Worm (Caenorhabditis elegans) whole organism, L3 larva: ENCODE measurements around the gene srx-32.

Experiments used
- R02D3.7 ChIP-seq: fragments of 150-350 bp; optimal IDR thresholded peaks from 2 replicates; lab custom pipeline; 2014; ENCODE audit warnings: missing biosample characterization, missing genetic modification characterization
- ZK546.5 ChIP-seq: sonication (generic microtip); optimal IDR thresholded peaks from 2 replicates; lab custom pipeline; 2017; ENCODE audit warnings: missing biosample characterization, missing genetic modification characterization
- aly-2 ChIP-seq: fragments of 150-350 bp; optimal IDR thresholded peaks from 2 replicates; lab custom pipeline; 2014; ENCODE audit warnings: missing biosample characterization, missing genetic modification characterization
- ama-1 ChIP-seq: fragments of 150-350 bp; optimal IDR thresholded peaks from 2 replicates; lab custom pipeline; 2018
- ceh-82 ChIP-seq: fragments of 150-350 bp; optimal IDR thresholded peaks from 2 replicates; lab custom pipeline; 2014; ENCODE audit warnings: missing biosample characterization, missing genetic modification characterization
- ceh-9 ChIP-seq: sonication (generic microtip); optimal IDR thresholded peaks from 2 replicates; lab custom pipeline; 2018; ENCODE audit warnings: missing biosample characterization, missing genetic modification characterization
- daf-12 ChIP-seq: fragments of 150-350 bp; optimal IDR thresholded peaks from 2 replicates; lab custom pipeline; 2014; ENCODE audit warnings: missing biosample characterization, missing genetic modification reagents, missing genetic modification characterization
- egl-27 ChIP-seq: sonication (generic microtip); optimal IDR thresholded peaks from 4 replicates; lab custom pipeline; 2017; ENCODE audit warnings: missing biosample characterization, missing genetic modification reagents, missing genetic modification characterization
- egl-5 ChIP-seq: fragments of 150-350 bp; optimal IDR thresholded peaks from 2 replicates; lab custom pipeline; 2017; ENCODE audit warnings: missing biosample characterization, missing genetic modification reagents, missing genetic modification characterization, inconsistent platforms
- elt-1 ChIP-seq: fragments of 150-350 bp; optimal IDR thresholded peaks from 2 replicates; lab custom pipeline; 2014; ENCODE audit warnings: missing biosample characterization, missing genetic modification characterization
- elt-2 ChIP-seq: sonication (generic microtip); optimal IDR thresholded peaks from 2 replicates; lab custom pipeline; 2016; ENCODE audit warnings: missing genetic modification reagents, mild to moderate bottlenecking, missing genetic modification characterization, missing compliant biosample characterization
- elt-3 ChIP-seq, 3 experiments: fragments of 150-350 bp in 1 of 3; sonication (generic microtip) in 2 of 3; optimal IDR thresholded peaks; 2 replicates in 2 of 3; 4 replicates in 1 of 3; lab custom pipeline; 2014 to 2017; ENCODE audit warnings: missing biosample characterization in 3 of 3, missing genetic modification characterization in 3 of 3
- eor-1 ChIP-seq, 2 experiments: fragments of 150-350 bp; optimal IDR thresholded peaks; 2 replicates each; lab custom pipeline; 2014 to 2018; ENCODE audit warnings: missing biosample characterization in 2 of 2, missing genetic modification characterization in 2 of 2
- fkh-2 ChIP-seq: fragments of 150-350 bp; optimal IDR thresholded peaks from 2 replicates; lab custom pipeline; 2014; ENCODE audit warnings: missing biosample characterization, missing genetic modification reagents, missing genetic modification characterization
- fos-1 ChIP-seq: fragments of 150-350 bp; optimal IDR thresholded peaks from 2 replicates; lab custom pipeline; 2014; ENCODE audit warnings: missing biosample characterization, missing genetic modification characterization
- jun-1 ChIP-seq: fragments of 150-350 bp; optimal IDR thresholded peaks from 2 replicates; lab custom pipeline; 2014; ENCODE audit warnings: missing biosample characterization, missing genetic modification reagents, missing genetic modification characterization
- lin-15B ChIP-seq: fragments of 150-350 bp; optimal IDR thresholded peaks from 2 replicates; lab custom pipeline; 2014; ENCODE audit warnings: missing biosample characterization, missing genetic modification characterization
- lin-39 ChIP-seq: fragments of 150-350 bp; optimal IDR thresholded peaks from 2 replicates; lab custom pipeline; 2018; ENCODE audit warnings: missing biosample characterization, missing genetic modification reagents, missing genetic modification characterization
- lsy-12 ChIP-seq: sonication (generic microtip); optimal IDR thresholded peaks from 2 replicates; lab custom pipeline; 2016; ENCODE audit warnings: mild to moderate bottlenecking, missing genetic modification characterization, missing compliant biosample characterization
- mdl-1 ChIP-seq: fragments of 150-350 bp; optimal IDR thresholded peaks from 2 replicates; lab custom pipeline; 2014; ENCODE audit warnings: missing biosample characterization, missing genetic modification characterization
- nfya-1 ChIP-seq: sonication (generic microtip); optimal IDR thresholded peaks from 2 replicates; lab custom pipeline; 2017; ENCODE audit warnings: missing genetic modification characterization, mild to moderate bottlenecking, missing compliant biosample characterization, antibody characterized with exemption, moderate library complexity; ENCODE audit not compliant: insufficient read depth
- nhr-11 ChIP-seq: fragments of 150-350 bp; optimal IDR thresholded peaks from 2 replicates; lab custom pipeline; 2014; ENCODE audit warnings: missing biosample characterization, missing genetic modification characterization
- nhr-12 ChIP-seq: fragments of 150-350 bp; optimal IDR thresholded peaks from 2 replicates; lab custom pipeline; 2014; ENCODE audit warnings: missing biosample characterization, missing genetic modification characterization
- nhr-23 ChIP-seq: fragments of 150-350 bp; optimal IDR thresholded peaks from 2 replicates; lab custom pipeline; 2014; ENCODE audit warnings: missing biosample characterization, missing genetic modification reagents, missing genetic modification characterization
- nhr-237 ChIP-seq: fragments of 150-350 bp; optimal IDR thresholded peaks from 2 replicates; lab custom pipeline; 2014; ENCODE audit warnings: missing biosample characterization, missing genetic modification characterization
- nhr-25 ChIP-seq: sonication (generic microtip); optimal IDR thresholded peaks from 2 replicates; lab custom pipeline; 2017; ENCODE audit warnings: missing biosample characterization, missing genetic modification characterization
- nhr-43 ChIP-seq: sonication (generic microtip); optimal IDR thresholded peaks from 2 replicates; lab custom pipeline; 2016; ENCODE audit warnings: mild to moderate bottlenecking, missing genetic modification characterization, missing compliant biosample characterization; ENCODE audit not compliant: poor library complexity, severe bottlenecking
- nhr-67 ChIP-seq: fragments of 150-350 bp; optimal IDR thresholded peaks from 2 replicates; lab custom pipeline; 2014; ENCODE audit warnings: missing biosample characterization, missing genetic modification characterization
- nhr-76 ChIP-seq: fragments of 150-350 bp; sonication (generic microtip); optimal IDR thresholded peaks from 5 replicates; lab custom pipeline; 2014; ENCODE audit warnings: missing biosample characterization, missing genetic modification characterization
- nhr-77 ChIP-seq: fragments of 150-350 bp; optimal IDR thresholded peaks from 2 replicates; lab custom pipeline; 2014; ENCODE audit warnings: missing biosample characterization, missing genetic modification characterization
- pha-4 ChIP-seq: fragments of 150-350 bp; optimal IDR thresholded peaks from 2 replicates; lab custom pipeline; 2014; ENCODE audit warnings: missing biosample characterization, missing genetic modification reagents, missing genetic modification characterization
- pqm-1 ChIP-seq: fragments of 150-350 bp; optimal IDR thresholded peaks from 2 replicates; lab custom pipeline; 2017; ENCODE audit warnings: missing biosample characterization, missing genetic modification characterization, inconsistent platforms
- sea-2 ChIP-seq: fragments of 150-350 bp; sonication (generic microtip); optimal IDR thresholded peaks from 4 replicates; lab custom pipeline; 2014; ENCODE audit warnings: missing biosample characterization, missing genetic modification reagents, missing genetic modification characterization
- skn-1 ChIP-seq: fragments of 150-350 bp; optimal IDR thresholded peaks from 2 replicates; lab custom pipeline; 2014; ENCODE audit warnings: missing biosample characterization, missing genetic modification characterization
- snpc-4 ChIP-seq: fragments of 150-350 bp; optimal IDR thresholded peaks from 2 replicates; lab custom pipeline; 2014; ENCODE audit warnings: missing biosample characterization, missing genetic modification characterization
- tbx-2 ChIP-seq: sonication (generic microtip); optimal IDR thresholded peaks from 2 replicates; lab custom pipeline; 2016; ENCODE audit warnings: mild to moderate bottlenecking, missing genetic modification characterization, missing compliant biosample characterization
- zag-1 ChIP-seq: fragments of 150-350 bp; optimal IDR thresholded peaks from 2 replicates; lab custom pipeline; 2014; ENCODE audit warnings: missing biosample characterization, missing genetic modification characterization
- ztf-4 ChIP-seq: fragments of 150-350 bp; optimal IDR thresholded peaks from 2 replicates; lab custom pipeline; 2014; ENCODE audit warnings: missing biosample characterization, missing genetic modification characterization

Gene srx-32

ce11 chrV:778339-778738 lies 42.2 kb downstream of the srx-32 start, which contains the start of gene srbc-59:
Gene srbc-59, plus strand, starts transcription at chrV:778639.
- TF ChIP-seq lsy-12 (tag; lab: Kevin White, UChicago): no peak
- TF ChIP-seq lin-39: no peak
- TF ChIP-seq elt-1 (tag; lab: Kevin White, UChicago): no peak
- TF ChIP-seq nhr-76 (tag; lab: Kevin White, UChicago): no peak
- TF ChIP-seq nhr-43 (tag; lab: Kevin White, UChicago): no peak
- TF ChIP-seq zag-1: no peak
- TF ChIP-seq egl-27 (tag; lab: Kevin White, UChicago): no peak
- no peak for TF ChIP-seq ZK546.5
- TF ChIP-seq ztf-4 (tag; lab: Kevin White, UChicago): no peak
- no peak for TF ChIP-seq aly-2
- TF ChIP-seq nhr-67 (tag; lab: Kevin White, UChicago): no peak
- no peak for TF ChIP-seq nhr-12 (tag; lab: Kevin White, UChicago)
- no peak for TF ChIP-seq nhr-25
- TF ChIP-seq sea-2 (GFP tag; lab: Kevin White, UChicago): no peak
- no peak for TF ChIP-seq skn-1
- TF ChIP-seq daf-12: no peak
- TF ChIP-seq pha-4: no peak
- no peak for TF ChIP-seq nhr-237 (tag; lab: Kevin White, UChicago)
- TF ChIP-seq, all 47 proteins: peak for 0

ce11 chrV:777285-777684 lies 43.2 kb downstream of the srx-32 start, which contains the start of gene R09E12.9:
Gene R09E12.9, plus strand, starts transcription at chrV:777600.
- TF ChIP-seq nhr-25 (peak; percentile 34), egl-27 (tag; lab: Kevin White, UChicago) (no peak), fos-1 (no peak), jun-1 (tag; lab: Kevin White, UChicago) (no peak), nhr-76 (tag; lab: Kevin White, UChicago) (peak; percentile 81), ama-1 (lab: Kevin White, UChicago) (no peak), egl-5 (tag; lab: Kevin White, UChicago) (no peak), nfya-1 (tag; lab: Kevin White, UChicago) (peak; percentile 31), daf-12 (no peak), zag-1 (no peak), elt-2 (tag; lab: Kevin White, UChicago) (no peak), elt-3 (tag; optimal IDR thresholded peaks at IDR 0.05; lab: Kevin White, UChicago) (no peak), lin-15B (tag; lab: Kevin White, UChicago) (peak; percentile 15), pqm-1 (tag; lab: Kevin White, UChicago) (no peak), nhr-12 (tag; lab: Kevin White, UChicago) (no peak), eor-1 (tag; optimal IDR thresholded peaks at IDR 0.05; lab: Kevin White, UChicago) (no peak), nhr-77 (peak; percentile 94), skn-1 (no peak), snpc-4 (tag; lab: Kevin White, UChicago) (no peak), nhr-23 (tag; lab: Kevin White, UChicago) (peak; percentile 45), nhr-237 (tag; lab: Kevin White, UChicago) (no peak), ceh-9 (tag; lab: Kevin White, UChicago) (no peak), nhr-11 (tag; lab: Kevin White, UChicago) (no peak), elt-1 (tag; lab: Kevin White, UChicago) (peak; percentile 50)

ce11 chrV:774875-775359 lies 45.6 kb downstream of the srx-32 start, which contains the start of gene srbc-58:
Gene srbc-58, plus strand, starts transcription at chrV:774995.
- no peak for TF ChIP-seq sea-2 (GFP tag; lab: Kevin White, UChicago)
- no peak for TF ChIP-seq ceh-82 (tag; lab: Kevin White, UChicago)
- TF ChIP-seq pha-4: peak; percentile 21
- no peak for TF ChIP-seq fkh-2 (tag; lab: Kevin White, UChicago)
- peak; percentile 93 for TF ChIP-seq ama-1 (lab: Kevin White, UChicago)
- TF ChIP-seq jun-1 (tag; lab: Kevin White, UChicago): no peak
- peak; percentile 25 for TF ChIP-seq nhr-25
- TF ChIP-seq nhr-77: no peak
- TF ChIP-seq tbx-2 (tag; lab: Kevin White, UChicago): peak; percentile 16
- TF ChIP-seq lin-15B (tag; lab: Kevin White, UChicago): no peak
- no peak for TF ChIP-seq zag-1
- no peak for TF ChIP-seq mdl-1 (tag; lab: Kevin White, UChicago)
- peak; percentile 54 for TF ChIP-seq R02D3.7 (tag; lab: Kevin White, UChicago)
- TF ChIP-seq elt-2 (tag; lab: Kevin White, UChicago): peak; percentile 21
